Worm (Caenorhabditis elegans): ENCODE measurements around the gene idpp-3.
A peak's percentile ranks its signal among the peaks of the same experiment; 100 is the strongest.

The idpp-3 gene

ce11 chrX:14983274-14983673, 21.9 kb upstream of the idpp-3 start, which contains the start of gene rbg-1 (continued):
- no peak for TF ChIP-seq pha-2 (tag; optimal IDR thresholded peaks at IDR 0.05)
- peak; percentile 38 for TF ChIP-seq nfya-1 (tag; optimal IDR thresholded peaks at IDR 0.05)
- TF ChIP-seq ceh-34 (tag; optimal IDR thresholded peaks at IDR 0.05), result peak; percentile 29
- no peak for TF ChIP-seq npax-4 (tag; optimal IDR thresholded peaks at IDR 0.05)
- no peak for TF ChIP-seq unc-86 (tag; optimal IDR thresholded peaks at IDR 0.05)
- TF ChIP-seq mec-3 (tag; optimal IDR thresholded peaks at IDR 0.05; ENCODE audit: borderline replicate concordance), result no peak
- TF ChIP-seq ztf-16 (tag; optimal IDR thresholded peaks at IDR 0.05), result no peak
- TF ChIP-seq ceh-45 (GFP tag; IDR thresholded peaks at IDR 0.05), result no peak
- no peak for TF ChIP-seq che-1 (tag; optimal IDR thresholded peaks at IDR 0.05)
- peak; percentile 12 for TF ChIP-seq rnt-1 (tag; optimal IDR thresholded peaks at IDR 0.05)
- no peak for TF ChIP-seq ceh-30 (tag; optimal IDR thresholded peaks at IDR 0.05)
- TF ChIP-seq hlh-8 (tag; optimal IDR thresholded peaks at IDR 0.05), result no peak
- no peak for TF ChIP-seq Y22D7AL.16 (tag; optimal IDR thresholded peaks at IDR 0.05)
- no peak for TF ChIP-seq K09A11.1 (tag; optimal IDR thresholded peaks at IDR 0.05; ENCODE audit: insufficient read depth)
- TF ChIP-seq lim-6 (tag; optimal IDR thresholded peaks at IDR 0.05), result no peak
- TF ChIP-seq ama-1 (optimal IDR thresholded peaks at IDR 0.05), result no peak
- no peak for TF ChIP-seq hlh-15 (tag; optimal IDR thresholded peaks at IDR 0.05)
- no peak for TF ChIP-seq T23F11.4 (GFP tag; optimal IDR thresholded peaks at IDR 0.05)
- TF ChIP-seq zip-5 (tag; optimal IDR thresholded peaks at IDR 0.05), result no peak
- no peak for TF ChIP-seq ceh-9 (tag; optimal IDR thresholded peaks at IDR 0.05)
- TF ChIP-seq fkh-6 (tag; optimal IDR thresholded peaks at IDR 0.05), result no peak
- no peak for TF ChIP-seq elt-2 (tag; optimal IDR thresholded peaks at IDR 0.05)
- peak; percentile 23 for TF ChIP-seq unc-42 (tag; optimal IDR thresholded peaks at IDR 0.05)
- TF ChIP-seq pat-9 (tag; optimal IDR thresholded peaks at IDR 0.05), result no peak
- no peak for TF ChIP-seq C38D4.7 (GFP tag; optimal IDR thresholded peaks at IDR 0.05)
- TF ChIP-seq hlh-13 (GFP tag; optimal IDR thresholded peaks at IDR 0.05), result no peak
- TF ChIP-seq elt-4 (tag; optimal IDR thresholded peaks at IDR 0.05), result no peak
- TF ChIP-seq sox-4 (tag; optimal IDR thresholded peaks at IDR 0.05), result no peak
- TF ChIP-seq tbx-2 (tag; optimal IDR thresholded peaks at IDR 0.05), result peak; percentile 47
- TF ChIP-seq odd-2 (tag; optimal IDR thresholded peaks at IDR 0.05), result no peak

ce11 chrX:14982525-14982924, 21.2 kb upstream of the idpp-3 start, which contains the start of gene plp-2:
Gene plp-2, minus strand, starts transcription at chrX:14982804.
- TF ChIP-seq pax-1 (tag; optimal IDR thresholded peaks at IDR 0.05) (peak; percentile 38), fax-1 (tag; optimal IDR thresholded peaks at IDR 0.05) (no peak), C38D4.7 (GFP tag; optimal IDR thresholded peaks at IDR 0.05) (no peak), unc-86 (tag; optimal IDR thresholded peaks at IDR 0.05) (no peak), ceh-9 (tag; optimal IDR thresholded peaks at IDR 0.05) (no peak), K02D7.2 (tag; optimal IDR thresholded peaks at IDR 0.05) (no peak), hlh-30 (tag; optimal IDR thresholded peaks at IDR 0.05; ENCODE audit: insufficient read depth) (peak; percentile 30)

ce11 chrX:14979388-14979787, 18.0 kb upstream of the idpp-3 start, which contains the start of gene emre-1:
Gene emre-1, plus strand, starts transcription at chrX:14979688.
- no peak for TF ChIP-seq madf-2 (tag; optimal IDR thresholded peaks at IDR 0.05)
- TF ChIP-seq ceh-18 (tag; optimal IDR thresholded peaks at IDR 0.05), result no peak
- no peak for TF ChIP-seq che-1 (tag; optimal IDR thresholded peaks at IDR 0.05)
- TF ChIP-seq unc-3 (GFP tag; conservative IDR thresholded peaks at IDR 0.05), result no peak
- TF ChIP-seq unc-3 (tag; optimal IDR thresholded peaks at IDR 0.05), result no peak
- no peak for TF ChIP-seq ceh-6 (GFP tag; optimal IDR thresholded peaks at IDR 0.05)
- no peak for TF ChIP-seq zip-5 (tag; optimal IDR thresholded peaks at IDR 0.05)
- TF ChIP-seq eyg-1 (tag; optimal IDR thresholded peaks at IDR 0.05), result no peak
- TF ChIP-seq pha-4 (tag; optimal IDR thresholded peaks at IDR 0.05), result no peak
- no peak for TF ChIP-seq sox-4 (tag; optimal IDR thresholded peaks at IDR 0.05)
- TF ChIP-seq ztf-16 (tag; optimal IDR thresholded peaks at IDR 0.05), result no peak
- TF ChIP-seq lin-11 (tag; optimal IDR thresholded peaks at IDR 0.05), result no peak
- no peak for TF ChIP-seq mec-3 (tag; optimal IDR thresholded peaks at IDR 0.05; ENCODE audit: borderline replicate concordance)
- no peak for TF ChIP-seq ref-2 (tag; optimal IDR thresholded peaks at IDR 0.05)
- no peak for TF ChIP-seq hlh-8 (tag; optimal IDR thresholded peaks at IDR 0.05)
- TF ChIP-seq F13H6.1 (tag; optimal IDR thresholded peaks at IDR 0.05), result no peak
- TF ChIP-seq nhr-232 (tag; optimal IDR thresholded peaks at IDR 0.05), result no peak
- TF ChIP-seq unc-55 (GFP tag; optimal IDR thresholded peaks at IDR 0.05), result no peak
- no peak for TF ChIP-seq fax-1 (tag; optimal IDR thresholded peaks at IDR 0.05)
- TF ChIP-seq K02D7.2 (tag; optimal IDR thresholded peaks at IDR 0.05), result no peak
